Fruit fly (Drosophila melanogaster) S2 (cell line): ENCODE measurements around the gene spri.

Experiments
- CG8478 ChIP-seq: fragments of >200 bp; optimal IDR thresholded peaks from 2 replicates; lab custom pipeline; 2018
- CTCF ChIP-seq, 2 experiments: fragments of >200 bp; optimal IDR thresholded peaks; 2 replicates each; lab custom pipeline; 2018

Gene spri

dm6 chrX:10600254-10600916 lies 15.2 kb upstream of the spri start:
- TF ChIP-seq CG8478 (no peak), CTCF (optimal IDR thresholded peaks at IDR 0.05; lab: Kevin White, UChicago) (no peak)

- TF ChIP-seq CTCF (optimal IDR thresholded peaks at IDR 0.05; lab: Kevin White, UChicago) (no peak), CG8478 (no peak)
Observed at dm6 chrX:10599318-10599717, 14.1 kb upstream of the spri start.

- TF ChIP-seq CG8478: no peak
- TF ChIP-seq CTCF (optimal IDR thresholded peaks at IDR 0.05; lab: Kevin White, UChicago): no peak
Observed at dm6 chrX:10595813-10596212, 10.6 kb upstream of the spri start, which contains the start of the genes Hmr and CG2124. Gene Hmr, minus strand, starts transcription at chrX:10595855. Gene CG2124, plus strand, starts transcription at chrX:10596122.

dm6 chrX:10588789-10589188 lies 3.6 kb upstream of the spri start, which contains the start of gene Rab9D:
Gene Rab9D, plus strand, starts transcription at chrX:10589089.
- TF ChIP-seq CG8478 (no peak), CTCF (optimal IDR thresholded peaks at IDR 0.05; lab: Kevin White, UChicago) (no peak)

dm6 chrX:10587445-10587844 lies 2.2 kb upstream of the spri start:
- TF ChIP-seq CG8478 (no peak), CTCF (optimal IDR thresholded peaks at IDR 0.05; lab: Kevin White, UChicago) (no peak)

dm6 chrX:10586173-10586572 lies 951 bp upstream of the spri start:
- TF ChIP-seq CTCF (optimal IDR thresholded peaks at IDR 0.05; lab: Kevin White, UChicago) (no peak), CG8478 (no peak)

- TF ChIP-seq CTCF (optimal IDR thresholded peaks at IDR 0.05; lab: Kevin White, UChicago) (no peak), CG8478 (no peak)
Observed at dm6 chrX:10584461-10584860, 761 bp downstream of the spri start.

- no peak for TF ChIP-seq CG8478
- TF ChIP-seq CTCF (optimal IDR thresholded peaks at IDR 0.05; lab: Kevin White, UChicago): no peak
Observed at dm6 chrX:10582064-10582463, 3.2 kb downstream of the spri start.

- TF ChIP-seq CG8478 (no peak), CTCF (optimal IDR thresholded peaks at IDR 0.05; lab: Kevin White, UChicago) (no peak)
Observed at dm6 chrX:10581476-10581875, 3.7 kb downstream of the spri start.

dm6 chrX:10580459-10581103 lies 4.6 kb downstream of the spri start:
- TF ChIP-seq CG8478: no peak
- no peak for TF ChIP-seq CTCF (optimal IDR thresholded peaks at IDR 0.05; lab: Kevin White, UChicago)

- TF ChIP-seq CG8478 (no peak), CTCF (optimal IDR thresholded peaks at IDR 0.05; lab: Kevin White, UChicago) (no peak)
Observed at dm6 chrX:10579569-10579968, 5.7 kb downstream of the spri start.

- TF ChIP-seq CG8478 (no peak), CTCF (optimal IDR thresholded peaks at IDR 0.05; lab: Kevin White, UChicago) (no peak)
Observed at dm6 chrX:10577773-10578172, 7.4 kb downstream of the spri start.

- TF ChIP-seq CG8478: no peak
- TF ChIP-seq CTCF (optimal IDR thresholded peaks at IDR 0.05; lab: Kevin White, UChicago): no peak
Observed at dm6 chrX:10576993-10577392, 8.2 kb downstream of the spri start.

dm6 chrX:10573554-10573953 lies 11.7 kb downstream of the spri start:
- no peak for TF ChIP-seq CTCF (optimal IDR thresholded peaks at IDR 0.05; lab: Kevin White, UChicago)
- no peak for TF ChIP-seq CG8478

- TF ChIP-seq CTCF (optimal IDR thresholded peaks at IDR 0.05; lab: Kevin White, UChicago) (no peak), CG8478 (no peak)
Observed at dm6 chrX:10570142-10570756, 15.0 kb downstream of the spri start.

dm6 chrX:10566491-10566890 lies 18.7 kb downstream of the spri start, which contains the start of gene CG15296:
Gene CG15296, minus strand, starts transcription at chrX:10566591.
- TF ChIP-seq CTCF (optimal IDR thresholded peaks at IDR 0.05; lab: Kevin White, UChicago) (no peak), CG8478 (no peak)
